Worm (Caenorhabditis elegans) whole organism, late embryonic: ENCODE measurements around the gene Y9C9A.8.
A peak's percentile ranks its signal among the peaks of the same experiment; 100 is the strongest.

Source experiments
- K02D7.2 ChIP-seq: sonication (generic microtip); optimal IDR thresholded peaks from 2 replicates; lab custom pipeline; 2017; ENCODE audit warnings: mild to moderate bottlenecking, missing genetic modification characterization, missing compliant biosample characterization
- K09A11.1 ChIP-seq: sonication (generic microtip); optimal IDR thresholded peaks from 2 replicates; lab custom pipeline; 2017; ENCODE audit warnings: antibody characterized with exemption, mild to moderate bottlenecking, missing genetic modification characterization, missing compliant biosample characterization; ENCODE audit not compliant: insufficient read depth
- T23F11.4 ChIP-seq: fragments of 200-800 bp; sonication (Bioruptor generic); optimal IDR thresholded peaks from 2 replicates; lab custom pipeline; 2018; ENCODE audit warnings: mild to moderate bottlenecking, missing genetic modification characterization, missing compliant biosample characterization
- ceh-14 ChIP-seq: sonication (generic microtip); optimal IDR thresholded peaks from 2 replicates; lab custom pipeline; 2016; ENCODE audit warnings: missing genotype, missing genetic modification characterization, missing compliant biosample characterization
- ceh-18 ChIP-seq: sonication (generic microtip); optimal IDR thresholded peaks from 2 replicates; lab custom pipeline; 2016; ENCODE audit warnings: missing genetic modification characterization, missing compliant biosample characterization
- ceh-22 ChIP-seq: sonication (generic microtip); optimal IDR thresholded peaks from 2 replicates; lab custom pipeline; 2017; ENCODE audit warnings: missing biosample characterization, missing genetic modification characterization
- ceh-24 ChIP-seq: sonication (generic microtip); optimal IDR thresholded peaks from 2 replicates; lab custom pipeline; 2016; ENCODE audit warnings: mild to moderate bottlenecking, missing genetic modification characterization, missing compliant biosample characterization
- ceh-31 ChIP-seq: sonication (generic microtip); optimal IDR thresholded peaks from 2 replicates; lab custom pipeline; 2016; ENCODE audit warnings: missing genetic modification characterization, missing compliant biosample characterization
- ceh-48 ChIP-seq: sonication (generic microtip); optimal IDR thresholded peaks from 2 replicates; lab custom pipeline; 2016; ENCODE audit warnings: missing genetic modification characterization, inconsistent platforms, missing compliant biosample characterization
- ceh-6 ChIP-seq: fragments of 200-800 bp; sonication (Bioruptor generic); optimal IDR thresholded peaks from 2 replicates; lab custom pipeline; 2018; ENCODE audit warnings: mild to moderate bottlenecking, missing genetic modification characterization, missing compliant biosample characterization
- ceh-9 ChIP-seq: sonication (generic microtip); optimal IDR thresholded peaks from 2 replicates; lab custom pipeline; 2016; ENCODE audit warnings: mild to moderate bottlenecking, missing genetic modification characterization, inconsistent platforms, missing compliant biosample characterization
- che-1 ChIP-seq: sonication (generic microtip); optimal IDR thresholded peaks from 2 replicates; lab custom pipeline; 2016; ENCODE audit warnings: mild to moderate bottlenecking, missing genetic modification characterization, missing compliant biosample characterization
- dmd-4 ChIP-seq: sonication (generic microtip); optimal IDR thresholded peaks from 2 replicates; lab custom pipeline; 2016; ENCODE audit warnings: borderline replicate concordance, missing genetic modification characterization, missing compliant biosample characterization
- dve-1 ChIP-seq: sonication (generic microtip); optimal IDR thresholded peaks from 2 replicates; lab custom pipeline; 2017; ENCODE audit warnings: antibody characterized with exemption, mild to moderate bottlenecking, missing genetic modification characterization, missing compliant biosample characterization
- elt-2 ChIP-seq: sonication (generic microtip); optimal IDR thresholded peaks from 2 replicates; lab custom pipeline; 2016; ENCODE audit warnings: missing genetic modification reagents, missing genetic modification characterization, missing compliant biosample characterization
- elt-4 ChIP-seq: sonication (generic microtip); optimal IDR thresholded peaks from 2 replicates; lab custom pipeline; 2016; ENCODE audit warnings: missing genetic modification characterization, missing compliant biosample characterization
- ets-4 ChIP-seq: sonication (generic microtip); optimal IDR thresholded peaks from 2 replicates; lab custom pipeline; 2016; ENCODE audit warnings: missing genetic modification characterization, missing compliant biosample characterization
- hlh-13 ChIP-seq: fragments of 200-800 bp; sonication (Bioruptor generic); optimal IDR thresholded peaks from 2 replicates; lab custom pipeline; 2018; ENCODE audit warnings: mild to moderate bottlenecking, missing genetic modification characterization, missing compliant biosample characterization
- hlh-8 ChIP-seq: sonication (generic microtip); optimal IDR thresholded peaks from 2 replicates; lab custom pipeline; 2016; ENCODE audit warnings: missing genotype, missing genetic modification characterization, missing compliant biosample characterization
- lin-11 ChIP-seq: fragments of 200-800 bp; sonication (Bioruptor generic); optimal IDR thresholded peaks from 2 replicates; lab custom pipeline; 2018; ENCODE audit warnings: mild to moderate bottlenecking, missing genetic modification characterization, missing compliant biosample characterization
- nfya-1 ChIP-seq: sonication (generic microtip); optimal IDR thresholded peaks from 2 replicates; lab custom pipeline; 2017; ENCODE audit warnings: missing genetic modification characterization, mild to moderate bottlenecking, missing compliant biosample characterization, antibody characterized with exemption, moderate library complexity
- nhr-232 ChIP-seq: sonication (generic microtip); optimal IDR thresholded peaks from 2 replicates; lab custom pipeline; 2016; ENCODE audit warnings: missing genetic modification characterization, missing compliant biosample characterization
- npax-4 ChIP-seq: sonication (generic microtip); optimal IDR thresholded peaks from 2 replicates; lab custom pipeline; 2016; ENCODE audit warnings: missing genetic modification characterization, missing compliant biosample characterization
- pha-2 ChIP-seq: sonication (generic microtip); optimal IDR thresholded peaks from 2 replicates; lab custom pipeline; 2017; ENCODE audit warnings: mild to moderate bottlenecking, missing genetic modification characterization, missing compliant biosample characterization
- pha-4 ChIP-seq: fragments of 150-350 bp; optimal IDR thresholded peaks from 2 replicates; lab custom pipeline; 2018; ENCODE audit warnings: missing biosample characterization, missing genetic modification reagents, missing genetic modification characterization
- rnt-1 ChIP-seq: sonication (generic microtip); optimal IDR thresholded peaks from 2 replicates; lab custom pipeline; 2016; ENCODE audit warnings: missing genetic modification characterization, missing compliant biosample characterization
- sdc-2 ChIP-seq: sonication (generic microtip); optimal IDR thresholded peaks from 2 replicates; lab custom pipeline; 2016; ENCODE audit warnings: missing genotype, missing genetic modification characterization, missing compliant biosample characterization
- syd-9 ChIP-seq: sonication (generic microtip); optimal IDR thresholded peaks from 2 replicates; lab custom pipeline; 2016; ENCODE audit warnings: mild to moderate bottlenecking, missing genetic modification characterization, moderate library complexity, missing compliant biosample characterization
- tbx-2 ChIP-seq: sonication (generic microtip); optimal IDR thresholded peaks from 2 replicates; lab custom pipeline; 2016; ENCODE audit warnings: missing genetic modification characterization, missing compliant biosample characterization
- tbx-7 ChIP-seq: sonication (generic microtip); optimal IDR thresholded peaks from 2 replicates; lab custom pipeline; 2016; ENCODE audit warnings: missing genotype, missing genetic modification characterization, missing compliant biosample characterization
- ttx-3 ChIP-seq: sonication (generic microtip); optimal IDR thresholded peaks from 2 replicates; lab custom pipeline; 2016; ENCODE audit warnings: missing genetic modification reagents, missing genetic modification characterization, missing compliant biosample characterization
- unc-55 ChIP-seq: sonication (generic microtip); optimal IDR thresholded peaks from 2 replicates; lab custom pipeline; 2017; ENCODE audit warnings: missing biosample characterization, missing genetic modification reagents, missing genetic modification characterization
- unc-86 ChIP-seq: sonication (generic microtip); optimal IDR thresholded peaks from 2 replicates; lab custom pipeline; 2016; ENCODE audit warnings: missing genetic modification characterization, missing compliant biosample characterization
- zip-5 ChIP-seq: sonication (generic microtip); optimal IDR thresholded peaks from 2 replicates; lab custom pipeline; 2016; ENCODE audit warnings: missing genetic modification characterization, missing compliant biosample characterization

Y9C9A.8 gene

ce11 chrIV:4915689-4916088 is 14.5 kb upstream of the Y9C9A.8 start, which contains the start of gene str-155:
str-155 (plus strand) TSS chrIV:4915989.
- no peak for TF ChIP-seq syd-9

ce11 chrIV:4917774-4918173 is 12.4 kb upstream of the Y9C9A.8 start, which contains the start of gene str-158:
str-158 (plus strand) TSS chrIV:4918074.
- TF ChIP-seq nhr-232 (tag; lab: Kevin White, UChicago) (no peak), npax-4 (tag; lab: Kevin White, UChicago) (no peak), T23F11.4 (GFP tag; lab: Kevin White, UChicago) (no peak), K02D7.2 (tag; lab: Kevin White, UChicago) (no peak), dmd-4 (tag; lab: Kevin White, UChicago) (no peak), nfya-1 (tag; lab: Kevin White, UChicago) (no peak), dve-1 (tag; lab: Kevin White, UChicago) (no peak), ceh-31 (tag; lab: Kevin White, UChicago) (no peak), elt-2 (tag; lab: Kevin White, UChicago) (no peak), zip-5 (tag; lab: Kevin White, UChicago) (no peak), sdc-2 (tag; lab: Kevin White, UChicago) (no peak), tbx-7 (tag; lab: Kevin White, UChicago) (no peak), ets-4 (tag; lab: Kevin White, UChicago) (no peak), che-1 (tag; lab: Kevin White, UChicago) (no peak), ceh-24 (tag; lab: Kevin White, UChicago) (no peak), ceh-9 (no peak), hlh-8 (tag; lab: Kevin White, UChicago) (no peak), hlh-13 (GFP tag; lab: Kevin White, UChicago) (no peak), syd-9 (no peak), tbx-2 (tag; lab: Kevin White, UChicago) (no peak)

- TF ChIP-seq elt-2 (tag; lab: Kevin White, UChicago) (peak; percentile 33), tbx-7 (tag; lab: Kevin White, UChicago) (no peak)
Observed at ce11 chrIV:4930754-4931322, 693 bp downstream of the Y9C9A.8 start.

ce11 chrIV:4934103-4934502 is 4.0 kb downstream of the Y9C9A.8 start, which contains the start of gene str-153:
str-153 (plus strand) TSS chrIV:4934403.
- no peak for TF ChIP-seq ceh-18 (tag; lab: Kevin White, UChicago)
- TF ChIP-seq lin-11 = no peak

ce11 chrIV:4937647-4938046 is 7.5 kb downstream of the Y9C9A.8 start, which contains the start of gene fbxa-86:
fbxa-86 (minus strand) TSS chrIV:4938013.
- TF ChIP-seq ets-4 (tag; lab: Kevin White, UChicago) = no peak
- TF ChIP-seq tbx-7 (tag; lab: Kevin White, UChicago) = no peak
- no peak for TF ChIP-seq nfya-1 (tag; lab: Kevin White, UChicago)
- TF ChIP-seq ceh-14 (tag; lab: Kevin White, UChicago) = no peak
- TF ChIP-seq elt-4 = no peak
- no peak for TF ChIP-seq ceh-22 (tag; lab: Kevin White, UChicago)
- no peak for TF ChIP-seq unc-86
- TF ChIP-seq unc-55 (GFP tag; lab: Kevin White, UChicago) = no peak
- no peak for TF ChIP-seq hlh-8 (tag; lab: Kevin White, UChicago)
- TF ChIP-seq pha-2 (tag; lab: Kevin White, UChicago) = no peak

- TF ChIP-seq ceh-6 (GFP tag; lab: Kevin White, UChicago) (no peak), lin-11 (no peak), ttx-3 (tag; lab: Kevin White, UChicago) (no peak), ceh-48 (tag; lab: Kevin White, UChicago) (no peak), rnt-1 (tag; lab: Kevin White, UChicago) (no peak), pha-4 (tag; lab: Kevin White, UChicago) (no peak), hlh-8 (tag; lab: Kevin White, UChicago) (no peak), K09A11.1 (tag; lab: Kevin White, UChicago) (no peak), dmd-4 (tag; lab: Kevin White, UChicago) (no peak), ceh-18 (tag; lab: Kevin White, UChicago) (no peak)
Observed at ce11 chrIV:4938664-4939063, 8.5 kb downstream of the Y9C9A.8 start, which contains the start of gene str-168. str-168 (plus strand) TSS chrIV:4938964.
